Worm (Caenorhabditis elegans) whole organism, mixed stage, embryonic: Measurements from ENCODE around the gene Y32F6B.1.

Experiments
- bed-3 ChIP-seq: fragments of 200-800 bp; sonication (Bioruptor generic); optimal IDR thresholded peaks from 3 replicates; lab custom pipeline; 2018; ENCODE audit warnings: mild to moderate bottlenecking, missing genetic modification characterization, moderate library complexity, missing compliant biosample characterization
- blmp-1 ChIP-seq: fragments of 150-350 bp; optimal IDR thresholded peaks from 2 replicates; lab custom pipeline; 2014; ENCODE audit warnings: missing biosample characterization, missing genetic modification characterization
- ceh-83 ChIP-seq: fragments of 200-800 bp; sonication (Bioruptor generic); optimal IDR thresholded peaks from 2 replicates; lab custom pipeline; 2018; ENCODE audit warnings: mild to moderate bottlenecking, missing genetic modification characterization, missing compliant biosample characterization
- ces-1 ChIP-seq: fragments of 150-350 bp; optimal IDR thresholded peaks from 2 replicates; lab custom pipeline; 2014; ENCODE audit warnings: missing biosample characterization, missing genetic modification reagents, missing genetic modification characterization
- cnd-1 ChIP-seq: fragments of 200-800 bp; sonication (Bioruptor generic); optimal IDR thresholded peaks from 2 replicates; lab custom pipeline; 2018; ENCODE audit warnings: mild to moderate bottlenecking, missing genetic modification characterization, missing compliant biosample characterization
- drap-1 ChIP-seq: fragments of 200-800 bp; sonication (Bioruptor generic); optimal IDR thresholded peaks from 3 replicates; lab custom pipeline; 2018; ENCODE audit warnings: mild to moderate bottlenecking, missing genetic modification characterization, missing compliant biosample characterization
- elt-1 ChIP-seq: sonication (generic microtip); optimal IDR thresholded peaks from 2 replicates; lab custom pipeline; 2017; ENCODE audit warnings: missing genetic modification characterization, mild to moderate bottlenecking, missing compliant biosample characterization, antibody characterized with exemption, moderate library complexity, borderline replicate concordance; ENCODE audit not compliant: insufficient read depth
- elt-3 ChIP-seq: fragments of 150-350 bp; optimal IDR thresholded peaks from 2 replicates; lab custom pipeline; 2014; ENCODE audit warnings: missing biosample characterization, missing genetic modification characterization
- flh-1 ChIP-seq: fragments of 200-800 bp; sonication (Bioruptor generic); optimal IDR thresholded peaks from 2 replicates; lab custom pipeline; 2018; ENCODE audit warnings: mild to moderate bottlenecking, missing genetic modification characterization, moderate library complexity, missing compliant biosample characterization
- lin-13 ChIP-seq: fragments of 150-350 bp; optimal IDR thresholded peaks from 2 replicates; lab custom pipeline; 2014; ENCODE audit warnings: missing biosample characterization, missing genetic modification characterization
- lin-32 ChIP-seq: fragments of 200-800 bp; sonication (Bioruptor generic); optimal IDR thresholded peaks from 2 replicates; lab custom pipeline; 2018; ENCODE audit warnings: mild to moderate bottlenecking, missing genetic modification characterization, missing compliant biosample characterization
- lsy-2 ChIP-seq: fragments of 150-350 bp; optimal IDR thresholded peaks from 2 replicates; lab custom pipeline; 2014; ENCODE audit warnings: missing biosample characterization, missing genetic modification characterization
- mab-5 ChIP-seq: fragments of 150-350 bp; optimal IDR thresholded peaks from 2 replicates; lab custom pipeline; 2014; ENCODE audit warnings: missing biosample characterization, missing genetic modification characterization
- mep-1 ChIP-seq: fragments of 150-350 bp; optimal IDR thresholded peaks from 2 replicates; lab custom pipeline; 2017; ENCODE audit warnings: missing biosample characterization, missing genetic modification reagents, missing genetic modification characterization, inconsistent platforms
- nhr-12 ChIP-seq: fragments of 150-350 bp; optimal IDR thresholded peaks from 2 replicates; lab custom pipeline; 2014; ENCODE audit warnings: missing biosample characterization, missing genetic modification characterization
- nhr-2 ChIP-seq: fragments of 150-350 bp; optimal IDR thresholded peaks from 2 replicates; lab custom pipeline; 2014; ENCODE audit warnings: missing biosample characterization, missing genetic modification characterization
- nhr-237 ChIP-seq: fragments of 150-350 bp; optimal IDR thresholded peaks from 2 replicates; lab custom pipeline; 2014; ENCODE audit warnings: missing biosample characterization, missing genetic modification characterization
- nhr-28 ChIP-seq: fragments of 150-350 bp; optimal IDR thresholded peaks from 2 replicates; lab custom pipeline; 2014; ENCODE audit warnings: missing biosample characterization, missing genetic modification characterization
- nhr-76 ChIP-seq: sonication (generic microtip); optimal IDR thresholded peaks from 2 replicates; lab custom pipeline; 2017; ENCODE audit warnings: missing biosample characterization, missing genetic modification characterization
- pha-4 ChIP-seq: fragments of 150-350 bp; optimal IDR thresholded peaks from 2 replicates; lab custom pipeline; 2018; ENCODE audit warnings: missing biosample characterization, missing genetic modification reagents, missing genetic modification characterization
- sem-2 ChIP-seq: fragments of 200-800 bp; sonication (Bioruptor generic); optimal IDR thresholded peaks from 2 replicates; lab custom pipeline; 2018; ENCODE audit warnings: mild to moderate bottlenecking, missing genetic modification characterization, missing compliant biosample characterization
- snpc-4 ChIP-seq: fragments of 150-350 bp; optimal IDR thresholded peaks from 2 replicates; lab custom pipeline; 2014; ENCODE audit warnings: missing biosample characterization, missing genetic modification characterization
- sptf-1 ChIP-seq: sonication (generic microtip); optimal IDR thresholded peaks from 2 replicates; lab custom pipeline; 2017; ENCODE audit warnings: mild to moderate bottlenecking, missing genetic modification characterization, moderate library complexity, missing compliant biosample characterization
- tbx-8 ChIP-seq: fragments of 200-800 bp; sonication (Bioruptor generic); optimal IDR thresholded peaks from 2 replicates; lab custom pipeline; 2018; ENCODE audit warnings: mild to moderate bottlenecking, missing genetic modification characterization, moderate library complexity, missing compliant biosample characterization
- unc-120 ChIP-seq: sonication (generic microtip); optimal IDR thresholded peaks from 2 replicates; lab custom pipeline; 2017; ENCODE audit warnings: missing genetic modification characterization, missing compliant biosample characterization; ENCODE audit not compliant: poor library complexity, severe bottlenecking
- unc-39 ChIP-seq: fragments of 150-350 bp; optimal IDR thresholded peaks from 2 replicates; lab custom pipeline; 2014; ENCODE audit warnings: missing biosample characterization, missing genetic modification characterization
- unc-62 ChIP-seq: fragments of 150-350 bp; optimal IDR thresholded peaks from 2 replicates; lab custom pipeline; 2014; ENCODE audit warnings: missing biosample characterization, missing genetic modification reagents, missing genetic modification characterization
- zip-8 ChIP-seq: fragments of 150-350 bp; optimal IDR thresholded peaks from 2 replicates; lab custom pipeline; 2014; ENCODE audit warnings: missing biosample characterization, missing genetic modification characterization
- ztf-11 ChIP-seq: fragments of 150-350 bp; optimal IDR thresholded peaks from 2 replicates; lab custom pipeline; 2014; ENCODE audit warnings: missing biosample characterization, missing genetic modification characterization

Gene Y32F6B.1

DNA sequence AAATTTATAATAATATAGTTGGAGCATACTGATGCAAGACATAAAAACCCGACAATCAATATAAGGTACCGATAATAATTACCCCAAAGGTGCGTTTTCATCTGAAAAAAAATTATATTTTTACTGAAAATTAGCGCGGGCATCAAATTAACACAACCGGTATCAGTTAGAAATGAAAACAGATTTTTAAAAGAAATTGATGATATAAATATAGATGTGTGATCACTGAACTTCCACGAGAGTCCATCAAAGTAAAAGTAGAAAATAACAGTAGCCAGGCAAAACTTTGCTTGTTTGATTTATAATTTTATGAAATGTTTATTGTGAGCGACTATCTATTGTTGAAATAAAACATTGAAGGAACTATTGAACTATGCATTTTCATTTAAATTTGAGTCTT lies 16.8 kb upstream of the Y32F6B.1 start, which contains the start of gene C35A5.3:
Gene C35A5.3, minus strand, starts transcription at position 101 of the 400 bp plus-strand sequence.
- TF ChIP-seq flh-1 (GFP tag; lab: Kevin White, UChicago) (no peak), snpc-4 (tag; lab: Kevin White, UChicago) (no peak), zip-8 (tag; lab: Kevin White, UChicago) (no peak)

ce11 chrV:10496733-10497132 lies 12.2 kb upstream of the Y32F6B.1 start, which contains the start of gene C35A5.4:
C35A5.4 (plus strand) TSS chrV:10497033.
- TF ChIP-seq bed-3 (no peak), nhr-28 (tag; lab: Kevin White, UChicago) (no peak), lsy-2 (no peak), cnd-1 (tag; lab: Kevin White, UChicago) (no peak), ztf-11 (no peak), ceh-83 (no peak), unc-39 (tag; lab: Kevin White, UChicago) (no peak), tbx-8 (GFP tag; lab: Kevin White, UChicago) (no peak), ces-1 (GFP tag; lab: Kevin White, UChicago) (no peak), mab-5 (no peak), snpc-4 (tag; lab: Kevin White, UChicago) (no peak), nhr-237 (no peak)
- TF ChIP-seq, all 35 proteins: peak for 0

DNA sequence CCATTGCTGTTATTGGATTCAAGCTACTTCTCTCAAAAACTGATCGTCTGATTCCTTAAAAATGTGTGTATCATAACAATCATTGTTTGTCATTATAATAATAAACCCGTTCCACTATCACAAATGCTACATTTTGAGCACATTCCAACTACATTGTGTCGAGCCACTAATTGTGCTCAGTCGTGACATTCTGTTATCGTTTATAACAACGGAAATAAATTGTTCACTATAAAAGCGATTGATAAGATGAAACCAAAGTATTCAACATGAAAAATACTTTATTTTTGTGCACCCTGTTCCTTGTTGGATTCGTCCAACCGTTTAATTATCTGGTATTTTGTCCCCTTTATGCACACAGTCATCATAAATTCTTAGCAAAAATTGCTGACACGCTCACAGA lies 8.6 kb upstream of the Y32F6B.1 start, which contains the start of gene ugt-33:
Gene ugt-33, plus strand, starts transcription at position 260 of the 400 bp plus-strand sequence.
- TF ChIP-seq drap-1 (GFP tag; lab: Kevin White, UChicago) (no peak), ceh-83 (no peak), nhr-76 (tag; lab: Kevin White, UChicago) (no peak), nhr-2 (tag; lab: Kevin White, UChicago) (no peak), blmp-1 (no peak), unc-62 (GFP tag; lab: Kevin White, UChicago) (no peak), sem-2 (GFP tag; lab: Kevin White, UChicago) (no peak), ces-1 (GFP tag; lab: Kevin White, UChicago) (no peak), tbx-8 (GFP tag; lab: Kevin White, UChicago) (no peak), lsy-2 (no peak), mep-1 (tag; lab: Kevin White, UChicago) (no peak), nhr-12 (no peak), cnd-1 (tag; lab: Kevin White, UChicago) (no peak), snpc-4 (tag; lab: Kevin White, UChicago) (no peak), lin-13 (tag; lab: Kevin White, UChicago) (no peak)

DNA sequence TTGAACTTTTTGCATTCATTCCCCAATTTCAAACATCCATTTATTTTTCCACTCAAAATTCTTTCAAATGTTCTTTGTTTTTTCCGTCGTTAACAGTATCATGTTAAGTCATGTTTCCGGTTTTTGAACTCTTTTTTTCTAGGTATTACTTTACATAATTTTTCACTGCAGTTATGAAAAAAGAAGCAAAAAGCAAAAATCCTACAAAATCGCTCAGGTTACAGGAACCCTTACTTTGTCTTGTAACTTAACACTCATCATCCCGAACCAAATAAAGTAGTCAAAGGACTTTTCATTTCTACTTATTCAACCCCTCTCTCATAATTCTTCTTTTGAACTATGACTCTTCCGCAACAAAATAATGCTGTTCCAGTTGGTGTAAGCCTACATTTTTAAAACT lies 6.9 kb upstream of the Y32F6B.1 start, which contains the start of gene aqp-5:
Gene aqp-5, plus strand, starts transcription at position 301 of the 400 bp plus-strand sequence.
- TF ChIP-seq snpc-4 (tag; lab: Kevin White, UChicago): no peak
- TF ChIP-seq ces-1 (GFP tag; lab: Kevin White, UChicago): no peak
- no peak for TF ChIP-seq lin-13 (tag; lab: Kevin White, UChicago)
- TF ChIP-seq mep-1 (tag; lab: Kevin White, UChicago): no peak
- no peak for TF ChIP-seq tbx-8 (GFP tag; lab: Kevin White, UChicago)
- TF ChIP-seq unc-62 (GFP tag; lab: Kevin White, UChicago): no peak
- no peak for TF ChIP-seq cnd-1 (tag; lab: Kevin White, UChicago)
- TF ChIP-seq lsy-2: no peak
- no peak for TF ChIP-seq nhr-76 (tag; lab: Kevin White, UChicago)
- TF ChIP-seq ceh-83: no peak
- no peak for TF ChIP-seq pha-4 (tag; lab: Kevin White, UChicago)
- no peak for TF ChIP-seq sem-2 (GFP tag; lab: Kevin White, UChicago)
- TF ChIP-seq ztf-11: no peak

ce11 chrV:10489998-10490397 lies 5.5 kb upstream of the Y32F6B.1 start, which contains the start of gene ncx-5:
ncx-5 (minus strand) TSS chrV:10490098.
- TF ChIP-seq nhr-28 (tag; lab: Kevin White, UChicago) (no peak), lin-32 (no peak), unc-120 (no peak), ces-1 (GFP tag; lab: Kevin White, UChicago) (no peak), nhr-237 (no peak), nhr-12 (no peak)

- no peak for TF ChIP-seq sptf-1 (tag; lab: Kevin White, UChicago)
- no peak for TF ChIP-seq elt-1 (tag; lab: Kevin White, UChicago)
- no peak for TF ChIP-seq zip-8 (tag; lab: Kevin White, UChicago)
- TF ChIP-seq elt-3 (tag; lab: Kevin White, UChicago): no peak
- TF ChIP-seq bed-3: no peak
- TF ChIP-seq nhr-237: no peak
- no peak for TF ChIP-seq unc-62 (GFP tag; lab: Kevin White, UChicago)
These were observed 849 bp upstream of the Y32F6B.1 start for ce11 chrV:10485389-10485788.
